Fruit fly (Drosophila melanogaster) whole organism: Measurements from ENCODE around the gene Mul1.

Experiments used
- CG8478 ChIP-seq: fragments of >200 bp; optimal IDR thresholded peaks from 2 replicates; lab custom pipeline; 2018; ENCODE audit warnings: inconsistent platforms
- Dll ChIP-seq: fragments of >200 bp; optimal IDR thresholded peaks from 2 replicates; lab custom pipeline; 2017
- EcR ChIP-seq, 2 experiments: fragments of >200 bp; optimal IDR thresholded peaks; 2 replicates each; lab custom pipeline; 2017; ENCODE audit warnings: missing biosample characterization in 2 of 2, missing genetic modification characterization in 2 of 2, missing genetic modification reagents in 2 of 2
- pan ChIP-seq: fragments of >200 bp; optimal IDR thresholded peaks from 2 replicates; lab custom pipeline; 2017
- psq ChIP-seq: fragments of >200 bp; optimal IDR thresholded peaks from 2 replicates; lab custom pipeline; 2017

The Mul1 gene

dm6 chr3L:4071561-4072049 lies 50.3 kb downstream of the Mul1 start, which contains the start of gene wit:
TSS of gene wit (minus strand) at chr3L:4071717.
- TF ChIP-seq Dll (lab: Kevin White, UChicago) (peak; percentile 91), psq (lab: Kevin White, UChicago) (peak; percentile 65), CG8478 (lab: Kevin White, UChicago) (no peak)

DNA sequence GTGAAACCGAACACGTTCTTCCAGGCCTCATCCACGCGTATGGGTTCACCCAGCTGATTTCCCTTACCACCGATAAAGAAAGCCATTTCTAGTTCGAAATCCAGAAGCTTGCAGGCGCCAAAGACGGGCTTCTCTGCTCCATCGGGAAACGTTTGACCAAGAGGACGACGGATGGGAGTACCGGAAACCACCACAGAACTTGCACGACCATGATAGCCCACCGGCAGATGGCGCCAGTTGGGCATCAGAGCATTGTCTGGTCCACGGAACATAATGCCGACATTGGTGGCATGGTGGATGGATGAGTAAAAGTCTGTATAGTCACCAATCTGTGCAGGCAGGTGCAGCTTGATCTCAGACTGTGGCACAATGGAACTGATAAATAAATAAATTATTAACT lies 51.5 kb downstream of the Mul1 start:
- TF ChIP-seq pan = no peak
- no peak for TF ChIP-seq EcR (GFP tag; optimal IDR thresholded peaks at IDR 0.05; lab: Kevin White, UChicago)
